Fruit fly (Drosophila melanogaster): Measurements from ENCODE around the gene CG12116.

- no peak for TF ChIP-seq CG34367 (tag; optimal IDR thresholded peaks at IDR 0.05)
- no peak for TF ChIP-seq rn (GFP tag; IDR thresholded peaks at IDR 0.05)
- no peak for TF ChIP-seq fd96Ca (GFP tag; IDR thresholded peaks at IDR 0.05)
- TF ChIP-seq CG17806 (tag; optimal IDR thresholded peaks at IDR 0.05), result no peak
- no peak for TF ChIP-seq CG15710 (tag; optimal IDR thresholded peaks at IDR 0.05)
These were observed 4.6 kb upstream of the CG12116 start, which contains the start of gene Cp7Fb for dm6 chrX:8473339-8473887.
